Fruit fly (Drosophila melanogaster): ENCODE measurements around the gene CG33939.

DNA sequence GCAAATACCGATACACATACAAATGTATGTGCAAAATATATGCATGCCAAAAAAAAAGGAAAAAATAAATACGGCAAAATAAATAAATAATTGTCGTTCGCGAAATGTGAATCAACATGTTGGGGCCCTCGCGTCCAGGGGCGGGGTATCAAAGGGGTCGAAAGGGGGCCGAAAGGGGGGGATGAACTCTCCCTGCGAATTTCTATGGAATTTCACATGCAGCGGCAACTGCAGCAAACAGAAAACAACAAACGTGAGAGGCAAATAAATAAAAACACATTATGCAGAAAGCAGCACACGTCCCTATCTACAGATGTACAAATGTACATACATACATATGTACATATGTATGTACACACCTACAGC lies 25.2 kb downstream of the CG33939 start:
- TF ChIP-seq CG8478 (optimal IDR thresholded peaks at IDR 0.05) = no peak
- no peak for TF ChIP-seq CTCF (optimal IDR thresholded peaks at IDR 0.05)
